Worm (Caenorhabditis elegans) whole organism, L2 larva: ENCODE measurements around the gene ztf-1.

Experiments used
- C34F6.9 ChIP-seq: fragments of 150-350 bp; optimal IDR thresholded peaks from 2 replicates; lab custom pipeline; 2014; ENCODE audit warnings: missing biosample characterization, missing genetic modification characterization
- F13H6.1 ChIP-seq: sonication (generic microtip); optimal IDR thresholded peaks from 2 replicates; lab custom pipeline; 2016; ENCODE audit warnings: missing genetic modification characterization, missing compliant biosample characterization
- R02D3.7 ChIP-seq: fragments of 150-350 bp; optimal IDR thresholded peaks from 2 replicates; lab custom pipeline; 2014; ENCODE audit warnings: missing biosample characterization, missing genetic modification characterization
- Y55F3AM.14 ChIP-seq: fragments of 200-800 bp; sonication (Bioruptor generic); optimal IDR thresholded peaks from 2 replicates; lab custom pipeline; 2018; ENCODE audit warnings: mild to moderate bottlenecking, missing genetic modification characterization, missing compliant biosample characterization
- ZK546.5 ChIP-seq: sonication (generic microtip); optimal IDR thresholded peaks from 2 replicates; lab custom pipeline; 2017; ENCODE audit warnings: missing biosample characterization, missing genetic modification characterization
- alr-1 ChIP-seq: fragments of 150-350 bp; optimal IDR thresholded peaks from 2 replicates; lab custom pipeline; 2014; ENCODE audit warnings: missing biosample characterization, missing genetic modification characterization
- aly-2 ChIP-seq: fragments of 150-350 bp; optimal IDR thresholded peaks from 2 replicates; lab custom pipeline; 2014; ENCODE audit warnings: missing biosample characterization, missing genetic modification characterization
- blmp-1 ChIP-seq: sonication (generic microtip); optimal IDR thresholded peaks from 2 replicates; lab custom pipeline; 2017; ENCODE audit warnings: missing genetic modification characterization, mild to moderate bottlenecking, missing compliant biosample characterization, antibody characterized with exemption, moderate library complexity; ENCODE audit not compliant: insufficient read depth
- ceh-16 ChIP-seq: fragments of 150-350 bp; optimal IDR thresholded peaks from 2 replicates; lab custom pipeline; 2014; ENCODE audit warnings: missing biosample characterization, missing genetic modification characterization
- ceh-82 ChIP-seq: fragments of 150-350 bp; optimal IDR thresholded peaks from 2 replicates; lab custom pipeline; 2014; ENCODE audit warnings: missing biosample characterization, missing genetic modification characterization
- crh-2 ChIP-seq: sonication (generic microtip); optimal IDR thresholded peaks from 2 replicates; lab custom pipeline; 2017; ENCODE audit warnings: missing biosample characterization, missing genetic modification characterization
- dmd-4 ChIP-seq: sonication (generic microtip); optimal IDR thresholded peaks from 2 replicates; lab custom pipeline; 2017; ENCODE audit warnings: missing biosample characterization, missing genetic modification characterization
- egl-27 ChIP-seq: sonication (generic microtip); optimal IDR thresholded peaks from 3 replicates; lab custom pipeline; 2017; ENCODE audit warnings: missing biosample characterization, missing genetic modification reagents, missing genetic modification characterization
- elt-1 ChIP-seq: fragments of 150-350 bp; optimal IDR thresholded peaks from 2 replicates; lab custom pipeline; 2014; ENCODE audit warnings: missing biosample characterization, missing genetic modification characterization
- elt-3 ChIP-seq: sonication (generic microtip); optimal IDR thresholded peaks from 2 replicates; lab custom pipeline; 2017; ENCODE audit warnings: missing biosample characterization, missing genetic modification characterization
- fos-1 ChIP-seq: fragments of 150-350 bp; optimal IDR thresholded peaks from 2 replicates; lab custom pipeline; 2014; ENCODE audit warnings: missing biosample characterization, missing genetic modification characterization
- gmeb-1 ChIP-seq: fragments of 150-350 bp; optimal IDR thresholded peaks from 2 replicates; lab custom pipeline; 2014; ENCODE audit warnings: missing biosample characterization, missing genetic modification characterization
- lin-11 ChIP-seq: fragments of 150-350 bp; sonication (generic microtip); optimal IDR thresholded peaks from 2 replicates; lab custom pipeline; 2014; ENCODE audit warnings: missing biosample characterization, missing genetic modification characterization, inconsistent platforms, mixed read lengths
- lin-13 ChIP-seq: fragments of 150-350 bp; optimal IDR thresholded peaks from 2 replicates; lab custom pipeline; 2014; ENCODE audit warnings: missing biosample characterization, missing genetic modification reagents, missing genetic modification characterization
- lin-39 ChIP-seq: fragments of 150-350 bp; optimal IDR thresholded peaks from 2 replicates; lab custom pipeline; 2014; ENCODE audit warnings: missing biosample characterization, missing genetic modification reagents, missing genetic modification characterization
- lsy-2 ChIP-seq, 2 experiments: fragments of 150-350 bp in 1 of 2; sonication (generic microtip) in 1 of 2; optimal IDR thresholded peaks; 2 replicates each; lab custom pipeline; 2014 to 2017; ENCODE audit warnings: missing biosample characterization in 2 of 2, missing genetic modification characterization in 2 of 2
- mdl-1 ChIP-seq, 2 experiments: fragments of 150-350 bp in 1 of 2; sonication (generic microtip) in 1 of 2; optimal IDR thresholded peaks; 2 replicates each; lab custom pipeline; 2017; ENCODE audit warnings: missing biosample characterization in 2 of 2, missing genetic modification characterization in 2 of 2
- nhr-11 ChIP-seq: fragments of 150-350 bp; optimal IDR thresholded peaks from 2 replicates; lab custom pipeline; 2014; ENCODE audit warnings: missing biosample characterization, missing genetic modification characterization
- nhr-12 ChIP-seq: fragments of 150-350 bp; optimal IDR thresholded peaks from 2 replicates; lab custom pipeline; 2014; ENCODE audit warnings: missing biosample characterization, missing genetic modification characterization
- nhr-129 ChIP-seq: fragments of 150-350 bp; optimal IDR thresholded peaks from 2 replicates; lab custom pipeline; 2014; ENCODE audit warnings: missing biosample characterization, missing genetic modification characterization
- nhr-21 ChIP-seq: fragments of 150-350 bp; optimal IDR thresholded peaks from 2 replicates; lab custom pipeline; 2014; ENCODE audit warnings: missing biosample characterization, missing genetic modification characterization
- nhr-23 ChIP-seq: fragments of 150-350 bp; optimal IDR thresholded peaks from 2 replicates; lab custom pipeline; 2014; ENCODE audit warnings: missing biosample characterization, missing genetic modification reagents, missing genetic modification characterization
- nhr-237 ChIP-seq: fragments of 150-350 bp; optimal IDR thresholded peaks from 2 replicates; lab custom pipeline; 2014; ENCODE audit warnings: missing biosample characterization, missing genetic modification characterization
- nhr-25 ChIP-seq: fragments of 150-350 bp; sonication (generic microtip); optimal IDR thresholded peaks from 3 replicates; lab custom pipeline; 2014; ENCODE audit warnings: missing biosample characterization, missing genetic modification characterization
- nhr-77 ChIP-seq: fragments of 150-350 bp; optimal IDR thresholded peaks from 2 replicates; lab custom pipeline; 2014; ENCODE audit warnings: missing biosample characterization, missing genetic modification characterization
- peb-1 ChIP-seq: fragments of 150-350 bp; optimal IDR thresholded peaks from 2 replicates; lab custom pipeline; 2014; ENCODE audit warnings: missing biosample characterization, missing genetic modification characterization
- skn-1 ChIP-seq: sonication (generic microtip); optimal IDR thresholded peaks from 2 replicates; lab custom pipeline; 2017; ENCODE audit warnings: missing biosample characterization, missing genetic modification characterization
- sma-9 ChIP-seq, 2 experiments: fragments of 150-350 bp in 1 of 2; sonication (generic microtip) in 1 of 2; optimal IDR thresholded peaks; 2 replicates each; lab custom pipeline; 2014 to 2016; ENCODE audit warnings: missing genetic modification characterization in 2 of 2, mild to moderate bottlenecking in 1 of 2, missing biosample characterization in 1 of 2, missing compliant biosample characterization in 1 of 2, missing genetic modification reagents in 1 of 2, moderate library complexity in 1 of 2
- unc-39 ChIP-seq: fragments of 150-350 bp; optimal IDR thresholded peaks from 2 replicates; lab custom pipeline; 2014; ENCODE audit warnings: missing biosample characterization, missing genetic modification characterization
- unc-55 ChIP-seq: fragments of 150-350 bp; sonication (generic microtip); optimal IDR thresholded peaks from 3 replicates; lab custom pipeline; 2014; ENCODE audit warnings: missing biosample characterization, missing genetic modification reagents, missing genetic modification characterization
- unc-62 ChIP-seq: fragments of 150-350 bp; optimal IDR thresholded peaks from 2 replicates; lab custom pipeline; 2014; ENCODE audit warnings: missing biosample characterization, missing genetic modification reagents, missing genetic modification characterization
- zag-1 ChIP-seq: fragments of 150-350 bp; optimal IDR thresholded peaks from 2 replicates; lab custom pipeline; 2014; ENCODE audit warnings: missing biosample characterization, missing genetic modification characterization
- ztf-1 ChIP-seq: fragments of 200-800 bp; sonication (Bioruptor generic); conservative IDR thresholded peaks from 2 replicates; pipeline ENCODE4 v1.3.6; 2022; ENCODE audit warnings: missing genetic modification characterization, missing compliant biosample characterization
- ztf-11 ChIP-seq: sonication (generic microtip); optimal IDR thresholded peaks from 2 replicates; lab custom pipeline; 2017; ENCODE audit warnings: missing biosample characterization, missing genetic modification characterization
- ztf-4 ChIP-seq: fragments of 150-350 bp; optimal IDR thresholded peaks from 2 replicates; lab custom pipeline; 2014; ENCODE audit warnings: missing biosample characterization, missing genetic modification characterization

The ztf-1 gene

ce11 chrIII:8784500-8784899 is 7.7 kb downstream of the ztf-1 start:
- TF ChIP-seq C34F6.9 (tag; lab: Kevin White, UChicago) (peak; percentile 32), ztf-11 (tag; lab: Kevin White, UChicago) (no peak), egl-27 (tag; lab: Kevin White, UChicago) (no peak), R02D3.7 (tag; lab: Kevin White, UChicago) (no peak), elt-1 (no peak), elt-3 (tag; lab: Kevin White, UChicago) (no peak), unc-55 (peak; percentile 49), ztf-4 (no peak)

ce11 chrIII:8782744-8783143 is 9.4 kb downstream of the ztf-1 start:
- TF ChIP-seq fos-1 (tag; lab: Kevin White, UChicago) (peak; percentile 60), ztf-11 (tag; lab: Kevin White, UChicago) (no peak), nhr-25 (tag; lab: Kevin White, UChicago) (peak; percentile 51), nhr-129 (tag; lab: Kevin White, UChicago) (peak; percentile 47), ztf-1 (GFP tag; lab: Robert Waterston, UW) (no peak), dmd-4 (no peak), F13H6.1 (tag; lab: Kevin White, UChicago) (peak; percentile 10), elt-3 (tag; lab: Kevin White, UChicago) (no peak), sma-9 (GFP tag; optimal IDR thresholded peaks at IDR 0.05; lab: Kevin White, UChicago) (peak; percentile 67), sma-9 (tag; optimal IDR thresholded peaks at IDR 0.05; lab: Kevin White, UChicago) (no peak), skn-1 (tag; lab: Kevin White, UChicago) (peak; percentile 7), crh-2 (peak; percentile 67), lsy-2 (tag; optimal IDR thresholded peaks at IDR 0.05; lab: Kevin White, UChicago) (peak in 1 of 2 experiments; percentile 4)

ce11 chrIII:8782080-8782479 is 10.1 kb downstream of the ztf-1 start:
- no peak for TF ChIP-seq nhr-21 (tag; lab: Kevin White, UChicago)
- TF ChIP-seq C34F6.9 (tag; lab: Kevin White, UChicago): peak; percentile 22
- TF ChIP-seq R02D3.7 (tag; lab: Kevin White, UChicago): no peak
- TF ChIP-seq nhr-11: no peak
- TF ChIP-seq crh-2: no peak
- TF ChIP-seq nhr-25 (tag; lab: Kevin White, UChicago): no peak
- TF ChIP-seq unc-55: peak; percentile 9
- TF ChIP-seq lin-13 (GFP tag; lab: Kevin White, UChicago): no peak
- no peak for TF ChIP-seq elt-1
- no peak for TF ChIP-seq peb-1
- TF ChIP-seq aly-2 (tag; lab: Kevin White, UChicago): no peak
- no peak for TF ChIP-seq nhr-23 (tag; lab: Kevin White, UChicago)
- TF ChIP-seq ZK546.5 (tag; lab: Kevin White, UChicago): no peak
- no peak for TF ChIP-seq lin-39 (tag; lab: Kevin White, UChicago)
- no peak for TF ChIP-seq unc-39 (tag; lab: Kevin White, UChicago)
- no peak for TF ChIP-seq elt-3 (tag; lab: Kevin White, UChicago)
- TF ChIP-seq nhr-129 (tag; lab: Kevin White, UChicago): peak; percentile 36
- TF ChIP-seq ceh-16 (tag; lab: Kevin White, UChicago): no peak
- TF ChIP-seq mdl-1 (tag; optimal IDR thresholded peaks at IDR 0.05; lab: Kevin White, UChicago): peak in 1 of 2 experiments; percentile 15
- TF ChIP-seq F13H6.1 (tag; lab: Kevin White, UChicago): peak; percentile 38
- TF ChIP-seq nhr-237 (tag; lab: Kevin White, UChicago): no peak
- no peak for TF ChIP-seq ztf-11 (tag; lab: Kevin White, UChicago)
- no peak for TF ChIP-seq lin-11 (tag; lab: Kevin White, UChicago)
- no peak for TF ChIP-seq nhr-77 (tag; lab: Kevin White, UChicago)
- no peak for TF ChIP-seq skn-1 (tag; lab: Kevin White, UChicago)
- TF ChIP-seq unc-62 (GFP tag; lab: Kevin White, UChicago): no peak
- no peak for TF ChIP-seq zag-1 (tag; lab: Kevin White, UChicago)
- no peak for TF ChIP-seq blmp-1 (tag; lab: Kevin White, UChicago)
- no peak for TF ChIP-seq ztf-1 (GFP tag; lab: Robert Waterston, UW)
- TF ChIP-seq nhr-12 (tag; lab: Kevin White, UChicago): no peak
- no peak for TF ChIP-seq Y55F3AM.14
- TF ChIP-seq gmeb-1 (tag; lab: Kevin White, UChicago): no peak
- no peak for TF ChIP-seq fos-1 (tag; lab: Kevin White, UChicago)
- TF ChIP-seq alr-1: no peak
- TF ChIP-seq ztf-4: no peak
- TF ChIP-seq sma-9 (GFP tag; optimal IDR thresholded peaks at IDR 0.05; lab: Kevin White, UChicago): no peak
- TF ChIP-seq sma-9 (tag; optimal IDR thresholded peaks at IDR 0.05; lab: Kevin White, UChicago): no peak
- no peak for TF ChIP-seq ceh-82 (tag; lab: Kevin White, UChicago)
- peak in 1 of 2 experiments; percentile 31 for TF ChIP-seq lsy-2 (tag; optimal IDR thresholded peaks at IDR 0.05; lab: Kevin White, UChicago)
